Fruit fly (Drosophila melanogaster) whole organism, wandering third instar larva: ENCODE results near the gene CG34316.

Source experiments
- Dif ChIP-seq: fragments of 200-275, 200-300 bp; sonication (Bioruptor generic); optimal IDR thresholded peaks from 2 replicates; lab custom pipeline; 2018; ENCODE audit warnings: missing biosample characterization, missing genetic modification characterization; ENCODE audit not compliant: partially characterized antibody
- GATAd ChIP-seq: sonication (Bioruptor generic); optimal IDR thresholded peaks from 2 replicates; lab custom pipeline; 2016; ENCODE audit warnings: missing biosample characterization, missing genetic modification characterization
- HLH106 ChIP-seq: fragments of 200-800 bp; optimal IDR thresholded peaks from 3 replicates; lab custom pipeline; 2019; ENCODE audit warnings: missing biosample characterization, mild to moderate bottlenecking, missing genetic modification characterization, moderate library complexity
- Hnf4 ChIP-seq: fragments of 200-800 bp; sonication (Bioruptor generic); optimal IDR thresholded peaks from 2 replicates; lab custom pipeline; 2016; ENCODE audit warnings: missing biosample characterization, mild to moderate bottlenecking, missing genetic modification characterization
- Jra ChIP-seq: sonication (Bioruptor generic); optimal IDR thresholded peaks from 2 replicates; lab custom pipeline; 2016; ENCODE audit warnings: missing biosample characterization, missing genetic modification characterization
- Mio ChIP-seq: sonication (Bioruptor generic); optimal IDR thresholded peaks from 2 replicates; lab custom pipeline; 2016; ENCODE audit warnings: missing biosample characterization, missing genetic modification characterization
- N ChIP-seq: fragments of >200 bp; optimal IDR thresholded peaks from 2 replicates; lab custom pipeline; 2018; ENCODE audit warnings: missing biosample characterization, missing external identifiers, missing genetic modification characterization
- OdsH ChIP-seq: fragments of 200-800 bp; sonication (Bioruptor generic); optimal IDR thresholded peaks from 2 replicates; lab custom pipeline; 2016; ENCODE audit warnings: missing biosample characterization, mild to moderate bottlenecking, missing genetic modification characterization
- Rel ChIP-seq, 2 experiments: fragments of 200-800 bp; sonication (Bioruptor generic) in 1 of 2; optimal IDR thresholded peaks; 2 replicates in 1 of 2; 3 replicates in 1 of 2; lab custom pipeline; 2016 to 2019; ENCODE audit warnings: mild to moderate bottlenecking in 2 of 2, missing biosample characterization in 2 of 2, missing genetic modification characterization in 2 of 2, moderate library complexity in 1 of 2
- Sp1 ChIP-seq: fragments of 200-800 bp; sonication (Bioruptor generic); optimal IDR thresholded peaks from 3 replicates; lab custom pipeline; 2019; ENCODE audit warnings: missing biosample characterization, mild to moderate bottlenecking, missing genetic modification characterization, moderate library complexity
- Vsx2 ChIP-seq: fragments of 200-300, 225-300 bp; sonication (Bioruptor generic); optimal IDR thresholded peaks from 2 replicates; lab custom pipeline; 2018; ENCODE audit warnings: missing biosample characterization, missing genetic modification characterization; ENCODE audit not compliant: partially characterized antibody
- br ChIP-seq: fragments of 200-800 bp; sonication (Bioruptor generic); optimal IDR thresholded peaks from 2 replicates; lab custom pipeline; 2016; ENCODE audit warnings: missing biosample characterization, missing genetic modification characterization
- dmrt93B ChIP-seq: fragments of 200-800 bp; sonication (Bioruptor generic); optimal IDR thresholded peaks from 2 replicates; lab custom pipeline; 2018; ENCODE audit warnings: missing biosample characterization, mild to moderate bottlenecking, missing genetic modification characterization
- ey ChIP-seq: fragments of 200-800 bp; sonication (Bioruptor generic); optimal IDR thresholded peaks from 2 replicates; lab custom pipeline; 2016; ENCODE audit warnings: missing biosample characterization, missing genetic modification characterization
- foxo ChIP-seq, 2 experiments: fragments of 200-800 bp; sonication (Bioruptor generic); optimal IDR thresholded peaks; 2 replicates in 1 of 2; 3 replicates in 1 of 2; lab custom pipeline; 2016 to 2017; ENCODE audit warnings: missing biosample characterization in 2 of 2, missing genetic modification characterization in 2 of 2
- fru ChIP-seq: fragments of 200-800 bp; sonication (Bioruptor generic); optimal IDR thresholded peaks from 3 replicates; lab custom pipeline; 2016; ENCODE audit warnings: missing biosample characterization, mild to moderate bottlenecking, missing genetic modification characterization
- h ChIP-seq: fragments of 200-800 bp; sonication (Bioruptor generic); optimal IDR thresholded peaks from 3 replicates; lab custom pipeline; 2016; ENCODE audit warnings: missing biosample characterization, mild to moderate bottlenecking, missing genetic modification characterization
- pan ChIP-seq: fragments of >200 bp; optimal IDR thresholded peaks from 2 replicates; lab custom pipeline; 2017
- psq ChIP-seq: fragments of 200-800 bp; sonication (Bioruptor generic); optimal IDR thresholded peaks from 3 replicates; lab custom pipeline; 2017; ENCODE audit warnings: missing biosample characterization, mild to moderate bottlenecking, missing genetic modification characterization, moderate library complexity
- rgr ChIP-seq: fragments of 200-800 bp; sonication (Bioruptor generic); optimal IDR thresholded peaks from 3 replicates; lab custom pipeline; 2016; ENCODE audit warnings: missing biosample characterization, mild to moderate bottlenecking, missing genetic modification characterization
- sage ChIP-seq: fragments of 200-800 bp; sonication (Bioruptor generic); optimal IDR thresholded peaks from 2 replicates; lab custom pipeline; 2016; ENCODE audit warnings: missing biosample characterization, mild to moderate bottlenecking, missing genetic modification characterization
- sv ChIP-seq: fragments of 200-800 bp; sonication (Bioruptor generic); optimal IDR thresholded peaks from 3 replicates; lab custom pipeline; 2016; ENCODE audit warnings: missing biosample characterization, missing genetic modification characterization
- tai ChIP-seq: sonication (Bioruptor generic); optimal IDR thresholded peaks from 2 replicates; lab custom pipeline; 2016; ENCODE audit warnings: missing biosample characterization, missing genetic modification characterization
- woc ChIP-seq: sonication (Bioruptor generic); optimal IDR thresholded peaks from 2 replicates; lab custom pipeline; 2016; ENCODE audit warnings: missing biosample characterization, mild to moderate bottlenecking, missing genetic modification characterization

CG34316 gene

DNA sequence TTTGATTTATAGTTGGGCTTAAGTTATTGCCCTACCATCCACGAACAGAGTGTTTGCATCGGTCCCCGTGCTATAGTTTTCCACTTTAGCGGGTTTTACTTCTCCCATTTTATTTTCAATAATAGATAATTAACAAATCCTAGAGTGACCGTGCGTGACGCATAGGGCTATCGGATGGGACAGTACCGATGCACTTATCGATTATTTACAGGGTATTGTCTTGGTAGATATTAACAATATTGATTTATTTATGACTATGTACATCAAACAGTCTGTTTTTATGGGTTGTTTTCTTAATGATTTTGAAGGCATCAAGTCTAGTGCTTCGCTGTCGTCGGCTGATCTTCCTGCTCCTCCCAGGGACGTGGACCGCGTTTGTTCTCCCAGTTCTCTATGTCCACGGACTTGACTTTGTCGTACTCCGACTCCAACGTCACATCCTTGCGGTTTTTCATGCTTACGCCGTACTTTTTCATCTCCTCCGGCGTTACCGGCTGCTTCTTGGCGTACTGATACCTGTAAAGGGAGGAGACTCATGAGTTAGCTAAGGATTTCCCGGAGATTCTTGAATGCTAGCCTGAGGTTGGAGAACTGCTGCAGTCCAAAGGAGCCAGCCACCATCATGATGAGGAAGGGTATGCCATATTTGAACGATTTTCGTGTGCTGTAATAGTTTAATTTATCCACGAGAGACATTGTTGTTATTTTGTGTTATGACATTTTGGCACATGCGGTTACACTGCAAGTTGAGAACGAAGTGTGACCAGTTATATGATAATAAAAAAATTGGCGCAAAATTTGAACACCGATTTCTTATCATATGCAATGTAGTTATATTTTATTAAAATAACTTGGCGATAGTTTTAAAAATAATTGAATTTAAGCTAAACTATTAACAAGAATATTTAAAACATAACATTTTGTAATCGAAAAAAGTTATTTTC, 47.8 kb downstream of the CG34316 start, which contains the start of the genes MRG15 and Tm1:
MRG15 (minus strand) TSS at position 184 of the 944 bp plus-strand sequence.
Tm1 (plus strand) TSS at position 295 of the 944 bp plus-strand sequence.
- TF ChIP-seq Hnf4 (GFP tag; lab: Kevin White, UChicago) (peak; percentile 5), Vsx2 (no peak), Rel (GFP tag; optimal IDR thresholded peaks at IDR 0.05; lab: Kevin White, UChicago) (no peak), Rel (tag; optimal IDR thresholded peaks at IDR 0.05; lab: Kevin White, UChicago) (peak; percentile 1), rgr (GFP tag; lab: Kevin White, UChicago) (peak; percentile 60), ey (GFP tag; lab: Kevin White, UChicago) (no peak)

DNA sequence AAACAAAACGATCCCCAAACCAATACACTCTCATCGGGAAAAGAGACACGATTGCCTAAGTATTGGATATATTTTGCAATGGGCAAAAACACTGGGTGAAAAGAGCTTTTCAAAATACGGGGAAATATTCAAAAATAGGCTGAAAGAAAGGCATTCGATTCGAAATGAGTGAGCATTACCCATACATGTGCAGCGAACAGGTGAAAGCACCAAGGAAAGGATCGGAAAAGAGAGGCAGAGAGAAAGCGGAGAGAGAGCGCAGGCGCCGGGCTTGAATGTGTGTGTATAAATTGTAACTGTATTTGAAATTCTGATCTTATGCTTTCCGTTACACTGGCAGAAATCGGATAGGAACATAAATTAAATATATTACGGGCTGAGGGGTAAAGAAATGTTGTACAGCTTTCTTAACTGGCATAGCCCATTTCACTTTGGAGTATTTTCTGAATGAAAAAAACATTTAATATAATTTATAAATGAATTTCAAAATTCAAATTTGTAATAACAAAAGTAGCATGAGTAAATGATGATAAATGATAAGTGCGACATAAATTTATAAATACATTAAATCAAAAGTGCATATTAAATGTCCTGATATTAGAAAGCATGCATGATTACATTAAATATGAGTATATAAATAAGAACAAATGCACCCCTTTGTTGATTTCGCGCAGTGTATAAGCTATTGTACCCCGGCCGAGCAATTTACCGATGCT, 50.4 kb downstream of the CG34316 start:
- TF ChIP-seq woc (peak; percentile 24), h (GFP tag; lab: Kevin White, UChicago) (peak; percentile 45), foxo (GFP tag; optimal IDR thresholded peaks at IDR 0.05; lab: Kevin White, UChicago) (peak in 1 of 2 experiments; percentile 63), Sp1 (GFP tag; lab: Kevin White, UChicago) (peak; percentile 71), GATAd (GFP tag; lab: Kevin White, UChicago) (no peak), Mio (GFP tag; lab: Kevin White, UChicago) (no peak), HLH106 (tag; lab: Kevin White, UChicago) (peak; percentile 66), fru (peak; percentile 65), sage (GFP tag; lab: Kevin White, UChicago) (peak; percentile 16), psq (GFP tag; lab: Kevin White, UChicago) (peak; percentile 56), ey (GFP tag; lab: Kevin White, UChicago) (peak; percentile 34), Hnf4 (GFP tag; lab: Kevin White, UChicago) (no peak), Rel (GFP tag; optimal IDR thresholded peaks at IDR 0.05; lab: Kevin White, UChicago) (no peak), Rel (tag; optimal IDR thresholded peaks at IDR 0.05; lab: Kevin White, UChicago) (no peak), N (GFP tag; lab: Kevin White, UChicago) (no peak), pan (lab: Kevin White, UChicago) (no peak), tai (GFP tag; lab: Kevin White, UChicago) (no peak), OdsH (peak; percentile 60), dmrt93B (GFP tag; lab: Kevin White, UChicago) (peak; percentile 51), br (peak; percentile 33), rgr (GFP tag; lab: Kevin White, UChicago) (peak; percentile 46), sv (GFP tag; lab: Kevin White, UChicago) (peak; percentile 20), Dif (peak; percentile 23), Jra (GFP tag; lab: Kevin White, UChicago) (no peak)
